Fruit fly (Drosophila melanogaster): Measurements from ENCODE around the gene CG11723.
A peak's percentile ranks its signal among the peaks of the same experiment; 100 is the strongest.

The CG11723 gene

dm6 chr2L:2166958-2167707, 20.1 kb upstream of the CG11723 start:
- no peak for TF ChIP-seq CTCF (optimal IDR thresholded peaks at IDR 0.05)

dm6 chr2L:2165864-2166263, 18.8 kb upstream of the CG11723 start:
- no peak for TF ChIP-seq CTCF (optimal IDR thresholded peaks at IDR 0.05)
- TF ChIP-seq CG8478 (optimal IDR thresholded peaks at IDR 0.05), result no peak

dm6 chr2L:2165238-2165577, 18.1 kb upstream of the CG11723 start:
- TF ChIP-seq CTCF (optimal IDR thresholded peaks at IDR 0.05), result no peak
- no peak for TF ChIP-seq CG8478 (optimal IDR thresholded peaks at IDR 0.05)

dm6 chr2L:2164520-2165237, 17.6 kb upstream of the CG11723 start:
- TF ChIP-seq CTCF (optimal IDR thresholded peaks at IDR 0.05), result no peak
- TF ChIP-seq CG8478 (optimal IDR thresholded peaks at IDR 0.05), result no peak

dm6 chr2L:2163568-2163953, 16.5 kb upstream of the CG11723 start:
- TF ChIP-seq CTCF (optimal IDR thresholded peaks at IDR 0.05) (no peak), CG8478 (optimal IDR thresholded peaks at IDR 0.05) (no peak)

- no peak for TF ChIP-seq CTCF (optimal IDR thresholded peaks at IDR 0.05)
- TF ChIP-seq CG8478 (optimal IDR thresholded peaks at IDR 0.05), result no peak
These were observed 15.9 kb upstream of the CG11723 start for dm6 chr2L:2162729-2163567.

dm6 chr2L:2162281-2162680, 15.2 kb upstream of the CG11723 start:
- TF ChIP-seq CG8478 (optimal IDR thresholded peaks at IDR 0.05) (no peak), CTCF (optimal IDR thresholded peaks at IDR 0.05) (no peak)

- TF ChIP-seq CTCF (optimal IDR thresholded peaks at IDR 0.05) (no peak), CG8478 (optimal IDR thresholded peaks at IDR 0.05) (no peak)
These were observed 14.5 kb upstream of the CG11723 start for dm6 chr2L:2161244-2162243.

dm6 chr2L:2155453-2155852, 8.4 kb upstream of the CG11723 start, which contains the start of gene CG15382:
Gene CG15382 (plus strand): TSS chr2L:2155753.
- TF ChIP-seq CG8478 (optimal IDR thresholded peaks at IDR 0.05) (no peak), CTCF (optimal IDR thresholded peaks at IDR 0.05) (no peak)

- no peak for TF ChIP-seq CG8478 (optimal IDR thresholded peaks at IDR 0.05)
- peak in 1 of 2 experiments; percentile 19 for TF ChIP-seq CTCF (optimal IDR thresholded peaks at IDR 0.05)
These were observed 4.6 kb upstream of the CG11723 start, which contains the start of gene AIF for dm6 chr2L:2151544-2152290. Gene AIF (plus strand): TSS chr2L:2151754.

dm6 chr2L:2144725-2145656, 2.1 kb downstream of the CG11723 start, which contains the start of gene tho2:
Gene tho2 (minus strand): TSS chr2L:2145187.
- TF ChIP-seq CTCF (optimal IDR thresholded peaks at IDR 0.05) (no peak), CG8478 (optimal IDR thresholded peaks at IDR 0.05) (no peak)

- TF ChIP-seq CG8478 (optimal IDR thresholded peaks at IDR 0.05) (no peak), CTCF (optimal IDR thresholded peaks at IDR 0.05) (no peak)
These were observed 14.1 kb downstream of the CG11723 start for dm6 chr2L:2133009-2133408.
